Worm (Caenorhabditis elegans) whole organism, L2 larva: ENCODE results near the gene wrt-10.

Source experiments
- R02D3.7 ChIP-seq: fragments of 150-350 bp; optimal IDR thresholded peaks from 2 replicates; lab custom pipeline; 2014; ENCODE audit warnings: missing biosample characterization, missing genetic modification characterization
- ZK546.5 ChIP-seq: sonication (generic microtip); optimal IDR thresholded peaks from 2 replicates; lab custom pipeline; 2017; ENCODE audit warnings: missing biosample characterization, missing genetic modification characterization
- aly-2 ChIP-seq: fragments of 150-350 bp; optimal IDR thresholded peaks from 2 replicates; lab custom pipeline; 2014; ENCODE audit warnings: missing biosample characterization, missing genetic modification characterization
- dmd-4 ChIP-seq: sonication (generic microtip); optimal IDR thresholded peaks from 2 replicates; lab custom pipeline; 2017; ENCODE audit warnings: missing biosample characterization, missing genetic modification characterization
- lin-39 ChIP-seq: fragments of 150-350 bp; optimal IDR thresholded peaks from 2 replicates; lab custom pipeline; 2014; ENCODE audit warnings: missing biosample characterization, missing genetic modification reagents, missing genetic modification characterization
- lsy-2 ChIP-seq, 2 experiments: fragments of 150-350 bp in 1 of 2; sonication (generic microtip) in 1 of 2; optimal IDR thresholded peaks; 2 replicates each; lab custom pipeline; 2014 to 2017; ENCODE audit warnings: missing biosample characterization in 2 of 2, missing genetic modification characterization in 2 of 2
- nhr-11 ChIP-seq: fragments of 150-350 bp; optimal IDR thresholded peaks from 2 replicates; lab custom pipeline; 2014; ENCODE audit warnings: missing biosample characterization, missing genetic modification characterization
- nhr-129 ChIP-seq: fragments of 150-350 bp; optimal IDR thresholded peaks from 2 replicates; lab custom pipeline; 2014; ENCODE audit warnings: missing biosample characterization, missing genetic modification characterization
- nhr-237 ChIP-seq: fragments of 150-350 bp; optimal IDR thresholded peaks from 2 replicates; lab custom pipeline; 2014; ENCODE audit warnings: missing biosample characterization, missing genetic modification characterization
- nhr-77 ChIP-seq: fragments of 150-350 bp; optimal IDR thresholded peaks from 2 replicates; lab custom pipeline; 2014; ENCODE audit warnings: missing biosample characterization, missing genetic modification characterization
- skn-1 ChIP-seq: sonication (generic microtip); optimal IDR thresholded peaks from 2 replicates; lab custom pipeline; 2017; ENCODE audit warnings: missing biosample characterization, missing genetic modification characterization
- snpc-4 ChIP-seq: fragments of 150-350 bp; optimal IDR thresholded peaks from 2 replicates; lab custom pipeline; 2014; ENCODE audit warnings: missing biosample characterization, missing genetic modification characterization
- unc-55 ChIP-seq: fragments of 150-350 bp; sonication (generic microtip); optimal IDR thresholded peaks from 3 replicates; lab custom pipeline; 2014; ENCODE audit warnings: missing biosample characterization, missing genetic modification reagents, missing genetic modification characterization
- unc-62 ChIP-seq: fragments of 150-350 bp; optimal IDR thresholded peaks from 2 replicates; lab custom pipeline; 2014; ENCODE audit warnings: missing biosample characterization, missing genetic modification reagents, missing genetic modification characterization

- TF ChIP-seq dmd-4 (no peak), lsy-2 (tag; optimal IDR thresholded peaks at IDR 0.05; lab: Kevin White, UChicago) (no peak), snpc-4 (tag; lab: Kevin White, UChicago) (no peak), R02D3.7 (tag; lab: Kevin White, UChicago) (no peak), nhr-237 (tag; lab: Kevin White, UChicago) (no peak), unc-55 (GFP tag; lab: Kevin White, UChicago) (no peak), nhr-11 (tag; lab: Kevin White, UChicago) (no peak), aly-2 (tag; lab: Kevin White, UChicago) (no peak), nhr-129 (tag; lab: Kevin White, UChicago) (peak; percentile 71), nhr-77 (tag; lab: Kevin White, UChicago) (no peak), ZK546.5 (tag; lab: Kevin White, UChicago) (no peak), unc-62 (GFP tag; lab: Kevin White, UChicago) (no peak), lin-39 (no peak), skn-1 (tag; lab: Kevin White, UChicago) (no peak)
These were observed 6.2 kb downstream of the wrt-10 start for ce11 chrII:7528210-7528609.
